Worm (Caenorhabditis elegans) whole organism, early embryonic: ENCODE data around the gene C06A12.19.

ENCODE experiments used
- F13C5.2 ChIP-seq: sonication (generic microtip); optimal IDR thresholded peaks from 2 replicates; lab custom pipeline; 2017; ENCODE audit warnings: mild to moderate bottlenecking, missing genetic modification characterization, inconsistent platforms, missing compliant biosample characterization
- ama-1 ChIP-seq: fragments of 150-350 bp; optimal IDR thresholded peaks from 2 replicates; lab custom pipeline; 2014
- ceh-36 ChIP-seq: sonication (generic microtip); optimal IDR thresholded peaks from 2 replicates; lab custom pipeline; 2016; ENCODE audit warnings: missing genetic modification characterization, inconsistent platforms, missing compliant biosample characterization
- ets-7 ChIP-seq: sonication (generic microtip); optimal IDR thresholded peaks from 2 replicates; lab custom pipeline; 2016; ENCODE audit warnings: missing genotype, missing genetic modification characterization, missing compliant biosample characterization
- flt-1 ChIP-seq: fragments of 200-800 bp; sonication (Bioruptor generic); IDR thresholded peaks from 2 replicates; pipeline ENCODE4 v1.3.6; 2022; ENCODE audit warnings: missing genetic modification characterization, missing compliant biosample characterization
- hnd-1 ChIP-seq: sonication (generic microtip); optimal IDR thresholded peaks from 2 replicates; lab custom pipeline; 2016; ENCODE audit warnings: missing genetic modification characterization, missing compliant biosample characterization
- scrt-1 ChIP-seq: fragments of 200-800 bp; sonication (Bioruptor generic); IDR thresholded peaks from 2 replicates; pipeline ENCODE4 v1.3.6; 2022; ENCODE audit warnings: missing genetic modification characterization, missing compliant biosample characterization
- sea-1 ChIP-seq: fragments of 200-800 bp; sonication (Bioruptor generic); conservative IDR thresholded peaks from 2 replicates; pipeline ENCODE4 v1.3.6; 2022; ENCODE audit warnings: missing genetic modification characterization, missing compliant biosample characterization
- tbx-11 ChIP-seq: fragments of 200-800 bp; sonication (Bioruptor generic); IDR thresholded peaks from 2 replicates; pipeline ENCODE4 v1.3.6; 2022; ENCODE audit warnings: missing genetic modification characterization, missing compliant biosample characterization
- tbx-37 ChIP-seq: fragments of 200-800 bp; sonication (Bioruptor generic); conservative IDR thresholded peaks from 2 replicates; pipeline ENCODE4 v1.3.6; 2022; ENCODE audit warnings: missing genetic modification reagents, missing genetic modification characterization, missing compliant biosample characterization

DNA sequence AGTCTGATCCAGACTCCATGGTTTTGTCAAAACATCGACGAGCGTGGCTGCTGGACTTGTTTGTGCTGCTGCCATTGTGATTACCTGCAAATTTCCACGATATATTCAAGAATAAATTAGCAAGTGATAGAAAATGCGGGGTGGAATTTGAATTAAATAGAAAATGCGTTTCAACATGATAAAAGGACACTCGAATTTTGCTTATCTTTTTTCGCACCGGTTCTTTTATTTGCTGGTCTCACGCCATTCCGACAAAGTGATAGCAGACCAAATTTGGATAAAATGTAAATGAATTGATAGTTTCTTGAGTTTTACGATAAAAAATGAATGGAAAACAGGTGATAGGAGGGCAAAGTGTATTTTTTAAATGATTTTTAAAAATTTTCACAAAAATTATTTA lies 27.4 kb upstream of the C06A12.19 start, which contains the start of gene elo-2:
- TF ChIP-seq tbx-11 (GFP tag; lab: Robert Waterston, UW) (no peak), ama-1 (lab: Kevin White, UChicago) (no peak), F13C5.2 (no peak), hnd-1 (tag; lab: Kevin White, UChicago) (no peak), ets-7 (tag; lab: Kevin White, UChicago) (no peak), flt-1 (GFP tag; lab: Robert Waterston, UW) (no peak), ceh-36 (tag; lab: Kevin White, UChicago) (no peak), sea-1 (GFP tag; lab: Robert Waterston, UW) (no peak), tbx-37 (GFP tag; lab: Robert Waterston, UW) (no peak), scrt-1 (GFP tag; lab: Robert Waterston, UW) (no peak)
